Worm (Caenorhabditis elegans): Measurements from ENCODE around the gene prp-8.

The prp-8 gene

ce11 chrIII:8158140-8158786, 5.9 kb upstream of the prp-8 start, which contains the start of gene atg-13 (continued):
- TF ChIP-seq lin-13 (GFP tag; optimal IDR thresholded peaks at IDR 0.05) = no peak
- TF ChIP-seq ama-1 (optimal IDR thresholded peaks at IDR 0.05) = peak; percentile 20
- no peak for TF ChIP-seq F10B5.3 (tag; optimal IDR thresholded peaks at IDR 0.05)
- no peak for TF ChIP-seq F49E8.2 (tag; optimal IDR thresholded peaks at IDR 0.05; ENCODE audit: borderline replicate concordance)
- TF ChIP-seq tag-97 (GFP tag; IDR thresholded peaks at IDR 0.05) = no peak
- no peak for TF ChIP-seq nhr-102 (tag; optimal IDR thresholded peaks at IDR 0.05)
- TF ChIP-seq madf-9 (GFP tag; conservative IDR thresholded peaks at IDR 0.05) = 0 out of 2 replicates have a peak, but pooled peaks have one; percentile 32
- TF ChIP-seq D1046.2 (GFP tag; IDR thresholded peaks at IDR 0.05) = no peak
- TF ChIP-seq nhr-10 (tag; optimal IDR thresholded peaks at IDR 0.05) = no peak
- no peak for TF ChIP-seq lin-1 (GFP tag; IDR thresholded peaks at IDR 0.05)
- no peak for TF ChIP-seq unc-39 (tag; optimal IDR thresholded peaks at IDR 0.05)
- no peak for TF ChIP-seq attf-4 (tag; optimal IDR thresholded peaks at IDR 0.05)
- TF ChIP-seq lsy-2 (tag; optimal IDR thresholded peaks at IDR 0.05) = peak in 1 of 2 experiments; percentile 38
- TF ChIP-seq dmd-6 (GFP tag; IDR thresholded peaks at IDR 0.05) = 0 out of 2 replicates have a peak, but pooled peaks have one; percentile 11
- TF ChIP-seq ctbp-1 (GFP tag; IDR thresholded peaks at IDR 0.05) = no peak

- TF ChIP-seq nhr-41 (GFP tag; IDR thresholded peaks at IDR 0.05) (no peak), T20F7.1 (GFP tag; optimal IDR thresholded peaks at IDR 0.05) (peak; percentile 6)
Observed at ce11 chrIII:8161238-8161637, 2.9 kb upstream of the prp-8 start, which contains the start of gene inpp-5K. Gene inpp-5K (minus strand): TSS chrIII:8161338.

ce11 chrIII:8163283-8163682, 890 bp upstream of the prp-8 start, which contains the start of gene bath-42:
Gene bath-42 (minus strand): TSS chrIII:8163383.
- TF ChIP-seq ama-1 (optimal IDR thresholded peaks at IDR 0.05) = no peak
- no peak for TF ChIP-seq zip-2 (tag; optimal IDR thresholded peaks at IDR 0.05)
- no peak for TF ChIP-seq daf-12 (tag; optimal IDR thresholded peaks at IDR 0.05)
- TF ChIP-seq pqm-1 (tag; optimal IDR thresholded peaks at IDR 0.05) = no peak
- TF ChIP-seq snpc-1.2 (GFP tag; IDR thresholded peaks at IDR 0.05) = no peak
- TF ChIP-seq madf-5 (GFP tag; IDR thresholded peaks at IDR 0.05) = no peak

DNA sequence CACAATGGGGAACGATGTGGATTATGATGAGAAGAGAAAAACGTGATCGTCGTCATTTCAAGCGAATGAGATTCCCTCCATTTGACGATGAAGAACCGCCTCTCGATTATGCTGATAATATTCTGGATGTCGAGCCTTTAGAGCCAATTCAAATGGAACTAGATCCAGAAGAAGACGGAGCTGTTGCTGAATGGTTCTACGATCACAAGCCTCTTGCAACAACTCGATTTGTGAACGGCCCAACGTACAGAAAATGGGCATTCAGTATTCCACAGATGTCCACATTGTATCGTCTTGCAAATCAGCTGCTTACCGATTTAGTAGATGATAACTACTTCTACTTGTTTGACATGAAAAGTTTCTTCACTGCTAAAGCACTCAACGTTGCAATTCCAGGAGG, 598 bp downstream of the prp-8 start:
- no peak for TF ChIP-seq daf-12 (tag; optimal IDR thresholded peaks at IDR 0.05)
- TF ChIP-seq rbr-2 (tag; optimal IDR thresholded peaks at IDR 0.05) = no peak
- peak; percentile 97 for TF ChIP-seq aha-1 (tag)
- no peak for TF ChIP-seq snpc-1.2 (GFP tag; IDR thresholded peaks at IDR 0.05)

ce11 chrIII:8172609-8173133, 8.5 kb downstream of the prp-8 start:
- TF ChIP-seq unc-62 (GFP tag; optimal IDR thresholded peaks at IDR 0.05 in 1 of 2) = peak in 1 of 2 experiments; percentile 72
- no peak for TF ChIP-seq unc-62 (tag; optimal IDR thresholded peaks at IDR 0.05)
- TF ChIP-seq tra-1 (GFP tag; IDR thresholded peaks at IDR 0.05) = 0 out of 2 replicates have a peak, but pooled peaks have one; percentile 30
- 0 out of 2 replicates have a peak, but pooled peaks have one; percentile 38 for TF ChIP-seq ceh-20 (GFP tag; IDR thresholded peaks at IDR 0.05)
- 0 out of 2 replicates have a peak, but pooled peaks have one; percentile 12 for TF ChIP-seq dmd-6 (GFP tag; IDR thresholded peaks at IDR 0.05)
- peak in 1 of 2 experiments; percentile 7 for TF ChIP-seq lsy-2 (tag; optimal IDR thresholded peaks at IDR 0.05)
- peak; percentile 21 for TF ChIP-seq ama-1 (optimal IDR thresholded peaks at IDR 0.05)
- TF ChIP-seq mep-1 (tag; optimal IDR thresholded peaks at IDR 0.05) = no peak
- no peak for TF ChIP-seq F37D6.2 (tag; optimal IDR thresholded peaks at IDR 0.05)

DNA sequence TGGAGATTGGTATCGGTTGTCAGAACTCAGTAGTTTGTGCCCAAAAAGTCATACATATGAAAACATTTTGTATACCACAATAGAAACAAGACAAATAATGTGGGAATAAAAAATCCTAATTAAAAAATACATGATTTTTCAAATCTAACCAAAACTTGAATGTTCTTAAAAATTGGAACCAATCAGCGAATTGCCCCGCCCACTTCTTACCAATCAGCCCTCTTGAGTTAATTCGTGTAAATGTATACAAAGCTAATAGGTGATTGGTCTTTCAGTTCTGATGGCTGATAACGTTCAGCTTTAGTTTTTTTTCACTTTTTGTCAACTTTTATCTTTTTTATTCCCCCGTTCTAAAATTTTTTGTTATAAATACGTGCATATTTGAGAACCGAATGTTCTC, 11.1 kb downstream of the prp-8 start:
- TF ChIP-seq spr-1 (tag; optimal IDR thresholded peaks at IDR 0.05) = no peak
- no peak for TF ChIP-seq vab-7 (GFP tag; IDR thresholded peaks at IDR 0.05)
- no peak for TF ChIP-seq lir-3 (tag; optimal IDR thresholded peaks at IDR 0.05)
- TF ChIP-seq Y48G9A.11 (GFP tag; IDR thresholded peaks at IDR 0.05) = no peak
- no peak for TF ChIP-seq cey-2 (tag; optimal IDR thresholded peaks at IDR 0.05; ENCODE audit: borderline replicate concordance, insufficient read depth)
- no peak for TF ChIP-seq daf-16 (GFP tag; optimal IDR thresholded peaks at IDR 0.05)
- TF ChIP-seq daf-16 (tag; optimal IDR thresholded peaks at IDR 0.05) = no peak
- TF ChIP-seq ama-1 (optimal IDR thresholded peaks at IDR 0.05) = no peak
- TF ChIP-seq tag-97 (GFP tag; IDR thresholded peaks at IDR 0.05) = no peak
- TF ChIP-seq lin-29 (GFP tag; IDR thresholded peaks at IDR 0.05) = no peak
- no peak for TF ChIP-seq ceh-82 (tag; optimal IDR thresholded peaks at IDR 0.05)
- no peak for TF ChIP-seq ztf-7 (tag; optimal IDR thresholded peaks at IDR 0.05)
- no peak for TF ChIP-seq F37D6.2 (tag; optimal IDR thresholded peaks at IDR 0.05)
- TF ChIP-seq nhr-25 (tag; optimal IDR thresholded peaks at IDR 0.05; ENCODE audit: borderline replicate concordance, insufficient read depth) = no peak
- no peak for TF ChIP-seq ZK337.2 (GFP tag; IDR thresholded peaks at IDR 0.05)
